Worm (Caenorhabditis elegans) whole organism, L1 larva: ENCODE results near the gene VB0395L.1.

ENCODE experiments used
- alr-1 ChIP-seq: fragments of 200-800 bp; sonication (Bioruptor generic); optimal IDR thresholded peaks from 2 replicates; lab custom pipeline; 2018; ENCODE audit warnings: borderline replicate concordance, mild to moderate bottlenecking, missing genetic modification characterization, missing compliant biosample characterization
- ama-1 ChIP-seq: fragments of 150-350 bp; optimal IDR thresholded peaks from 2 replicates; lab custom pipeline; 2014
- blmp-1 ChIP-seq: fragments of 150-350 bp; optimal IDR thresholded peaks from 2 replicates; lab custom pipeline; 2014; ENCODE audit warnings: missing biosample characterization, missing genetic modification characterization
- ces-1 ChIP-seq: fragments of 150-350 bp; optimal IDR thresholded peaks from 2 replicates; lab custom pipeline; 2014; ENCODE audit warnings: missing biosample characterization, missing genetic modification reagents, missing genetic modification characterization
- elt-3 ChIP-seq, 6 experiments: fragments of 150-350 bp in 1 of 6; sonication (generic microtip); optimal IDR thresholded peaks; 2 replicates each; lab custom pipeline; 2017 to 2018; ENCODE audit warnings: missing biosample characterization in 6 of 6, missing genetic modification characterization in 6 of 6, inconsistent platforms in 1 of 6
- jun-1 ChIP-seq: fragments of 150-350 bp; optimal IDR thresholded peaks from 2 replicates; lab custom pipeline; 2014; ENCODE audit warnings: missing biosample characterization, missing genetic modification reagents, missing genetic modification characterization
- lin-13 ChIP-seq: fragments of 150-350 bp; optimal IDR thresholded peaks from 2 replicates; lab custom pipeline; 2014; ENCODE audit warnings: missing biosample characterization, missing genetic modification reagents, missing genetic modification characterization
- mdl-1 ChIP-seq, 2 experiments: fragments of 150-350 bp; optimal IDR thresholded peaks; 2 replicates each; lab custom pipeline; 2014 to 2017; ENCODE audit warnings: missing biosample characterization in 2 of 2, missing genetic modification characterization in 2 of 2, inconsistent platforms in 1 of 2
- nhr-11 ChIP-seq: fragments of 150-350 bp; optimal IDR thresholded peaks from 2 replicates; lab custom pipeline; 2014; ENCODE audit warnings: missing biosample characterization, missing genetic modification characterization
- nhr-237 ChIP-seq: fragments of 150-350 bp; optimal IDR thresholded peaks from 2 replicates; lab custom pipeline; 2014; ENCODE audit warnings: missing biosample characterization, missing genetic modification characterization
- nhr-28 ChIP-seq: fragments of 150-350 bp; optimal IDR thresholded peaks from 2 replicates; lab custom pipeline; 2014; ENCODE audit warnings: missing biosample characterization, missing genetic modification characterization
- unc-130 ChIP-seq: fragments of 150-350 bp; optimal IDR thresholded peaks from 2 replicates; lab custom pipeline; 2017; ENCODE audit warnings: missing biosample characterization, missing genetic modification characterization, inconsistent platforms
- vab-15 ChIP-seq: sonication (generic microtip); optimal IDR thresholded peaks from 2 replicates; lab custom pipeline; 2017; ENCODE audit warnings: missing genotype, mild to moderate bottlenecking, missing genetic modification characterization, missing compliant biosample characterization
- ztf-4 ChIP-seq: fragments of 150-350 bp; optimal IDR thresholded peaks from 2 replicates; lab custom pipeline; 2014; ENCODE audit warnings: missing biosample characterization, missing genetic modification characterization

DNA sequence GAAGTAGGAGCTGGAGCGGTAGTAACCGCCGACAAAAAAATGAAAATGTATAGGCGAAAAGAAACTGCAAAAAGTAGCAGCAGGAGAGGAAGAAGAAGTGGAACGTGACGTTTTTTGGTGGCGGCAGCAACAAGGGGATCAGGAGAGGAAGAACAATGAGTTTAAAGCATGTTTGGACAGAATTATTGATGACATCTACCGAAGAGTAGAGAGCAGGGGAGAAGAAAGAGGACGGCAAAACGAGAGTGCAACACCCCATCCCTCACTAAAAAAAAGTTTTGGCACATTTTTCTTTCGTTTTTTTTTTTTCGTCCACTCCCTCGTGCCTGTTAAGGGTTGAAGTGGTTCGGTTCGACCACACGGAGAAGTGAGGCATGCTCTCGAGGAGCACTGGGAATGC lies 22.9 kb downstream of the VB0395L.1 start:
- TF ChIP-seq alr-1 (tag; lab: Kevin White, UChicago) = no peak
- no peak for TF ChIP-seq blmp-1
- TF ChIP-seq unc-130 (tag; lab: Kevin White, UChicago) = no peak
- TF ChIP-seq ztf-4 (tag; lab: Kevin White, UChicago) = no peak
- no peak for TF ChIP-seq nhr-237 (tag; lab: Kevin White, UChicago)
- TF ChIP-seq jun-1 (tag; lab: Kevin White, UChicago) = no peak
- TF ChIP-seq vab-15 (tag; lab: Kevin White, UChicago) = no peak
- TF ChIP-seq nhr-11 = no peak
- TF ChIP-seq nhr-28 (tag; lab: Kevin White, UChicago) = no peak
- no peak for TF ChIP-seq elt-3 (tag; optimal IDR thresholded peaks at IDR 0.05; lab: Kevin White, UChicago)
- no peak for TF ChIP-seq lin-13 (GFP tag; lab: Kevin White, UChicago)
- no peak for TF ChIP-seq ces-1 (GFP tag; lab: Kevin White, UChicago)
- no peak for TF ChIP-seq ama-1 (lab: Kevin White, UChicago)
- no peak for TF ChIP-seq mdl-1 (tag; optimal IDR thresholded peaks at IDR 0.05; lab: Kevin White, UChicago)
